Worm (Caenorhabditis elegans) whole organism, mixed stage, embryonic: ENCODE data around the gene ttr-11.

Source experiments
- elt-1 ChIP-seq: sonication (generic microtip); optimal IDR thresholded peaks from 2 replicates; lab custom pipeline; 2017; ENCODE audit warnings: missing genetic modification characterization, mild to moderate bottlenecking, missing compliant biosample characterization, antibody characterized with exemption, moderate library complexity, borderline replicate concordance; ENCODE audit not compliant: insufficient read depth
- mep-1 ChIP-seq: fragments of 150-350 bp; optimal IDR thresholded peaks from 2 replicates; lab custom pipeline; 2017; ENCODE audit warnings: missing biosample characterization, missing genetic modification reagents, missing genetic modification characterization, inconsistent platforms
- pha-4 ChIP-seq: fragments of 150-350 bp; optimal IDR thresholded peaks from 2 replicates; lab custom pipeline; 2018; ENCODE audit warnings: missing biosample characterization, missing genetic modification reagents, missing genetic modification characterization
- sptf-1 ChIP-seq: sonication (generic microtip); optimal IDR thresholded peaks from 2 replicates; lab custom pipeline; 2017; ENCODE audit warnings: mild to moderate bottlenecking, missing genetic modification characterization, moderate library complexity, missing compliant biosample characterization
- unc-62 ChIP-seq: fragments of 150-350 bp; optimal IDR thresholded peaks from 2 replicates; lab custom pipeline; 2014; ENCODE audit warnings: missing biosample characterization, missing genetic modification reagents, missing genetic modification characterization
- ztf-11 ChIP-seq: fragments of 150-350 bp; optimal IDR thresholded peaks from 2 replicates; lab custom pipeline; 2014; ENCODE audit warnings: missing biosample characterization, missing genetic modification characterization

DNA sequence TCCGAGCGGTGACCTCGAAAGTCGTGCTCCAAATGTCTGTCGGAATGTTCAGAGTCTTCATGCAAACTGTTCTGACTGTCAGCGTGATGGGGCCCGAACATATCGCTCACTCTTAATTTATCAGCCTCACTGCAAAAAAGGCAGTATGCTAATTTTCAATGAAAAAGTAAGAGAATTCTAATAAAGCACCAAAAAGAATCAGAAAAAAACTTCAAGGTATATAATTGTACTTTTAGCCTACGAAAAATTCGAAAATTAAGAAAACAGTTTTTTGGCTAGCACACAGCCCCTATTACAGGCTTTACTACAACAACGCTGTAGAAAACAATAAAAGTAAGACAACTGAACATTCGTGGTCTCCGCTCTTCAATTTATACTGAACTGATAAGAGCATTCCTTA lies 41.3 kb upstream of the ttr-11 start, which contains the start of gene F26F2.1:
- TF ChIP-seq pha-4 (tag; lab: Kevin White, UChicago), result no peak
- TF ChIP-seq mep-1 (tag; lab: Kevin White, UChicago), result no peak
- no peak for TF ChIP-seq ztf-11 (tag; lab: Kevin White, UChicago)
- no peak for TF ChIP-seq unc-62 (GFP tag; lab: Kevin White, UChicago)
- TF ChIP-seq elt-1, result no peak
- no peak for TF ChIP-seq sptf-1
